Worm (Caenorhabditis elegans) whole organism, late embryonic: ENCODE measurements around the gene Y116A8C.465.

Source experiments
- C08G9.2 ChIP-seq: sonication (generic microtip); optimal IDR thresholded peaks from 2 replicates; lab custom pipeline; 2016; ENCODE audit warnings: mild to moderate bottlenecking, missing genetic modification characterization, moderate library complexity, missing compliant biosample characterization
- C38D4.7 ChIP-seq: fragments of 200-800 bp; sonication (Bioruptor generic); optimal IDR thresholded peaks from 2 replicates; lab custom pipeline; 2018; ENCODE audit warnings: mild to moderate bottlenecking, missing genetic modification characterization, moderate library complexity, missing compliant biosample characterization
- T23F11.4 ChIP-seq: fragments of 200-800 bp; sonication (Bioruptor generic); optimal IDR thresholded peaks from 2 replicates; lab custom pipeline; 2018; ENCODE audit warnings: mild to moderate bottlenecking, missing genetic modification characterization, missing compliant biosample characterization
- Y22D7AL.16 ChIP-seq: sonication (generic microtip); optimal IDR thresholded peaks from 2 replicates; lab custom pipeline; 2016; ENCODE audit warnings: missing genetic modification characterization, missing compliant biosample characterization
- ama-1 ChIP-seq: fragments of 150-350 bp; optimal IDR thresholded peaks from 2 replicates; lab custom pipeline; 2014
- ceh-14 ChIP-seq: sonication (generic microtip); optimal IDR thresholded peaks from 2 replicates; lab custom pipeline; 2016; ENCODE audit warnings: missing genotype, missing genetic modification characterization, missing compliant biosample characterization
- ceh-31 ChIP-seq: sonication (generic microtip); optimal IDR thresholded peaks from 2 replicates; lab custom pipeline; 2016; ENCODE audit warnings: missing genetic modification characterization, missing compliant biosample characterization
- ceh-34 ChIP-seq: sonication (generic microtip); optimal IDR thresholded peaks from 2 replicates; lab custom pipeline; 2016; ENCODE audit warnings: mild to moderate bottlenecking, missing genetic modification characterization, missing compliant biosample characterization
- ceh-48 ChIP-seq: sonication (generic microtip); optimal IDR thresholded peaks from 2 replicates; lab custom pipeline; 2016; ENCODE audit warnings: missing genetic modification characterization, inconsistent platforms, missing compliant biosample characterization
- ceh-9 ChIP-seq: sonication (generic microtip); optimal IDR thresholded peaks from 2 replicates; lab custom pipeline; 2016; ENCODE audit warnings: mild to moderate bottlenecking, missing genetic modification characterization, inconsistent platforms, missing compliant biosample characterization
- elt-2 ChIP-seq: sonication (generic microtip); optimal IDR thresholded peaks from 2 replicates; lab custom pipeline; 2016; ENCODE audit warnings: missing genetic modification reagents, missing genetic modification characterization, missing compliant biosample characterization
- eyg-1 ChIP-seq: sonication (generic microtip); optimal IDR thresholded peaks from 2 replicates; lab custom pipeline; 2016; ENCODE audit warnings: missing genotype, missing genetic modification characterization, missing compliant biosample characterization
- fkh-10 ChIP-seq: fragments of 150-350 bp; optimal IDR thresholded peaks from 2 replicates; lab custom pipeline; 2014; ENCODE audit warnings: missing biosample characterization, missing genetic modification reagents, missing genetic modification characterization
- fkh-6 ChIP-seq: sonication (generic microtip); optimal IDR thresholded peaks from 2 replicates; lab custom pipeline; 2016; ENCODE audit warnings: missing genetic modification characterization, missing compliant biosample characterization
- gmeb-2 ChIP-seq: sonication (generic microtip); optimal IDR thresholded peaks from 2 replicates; lab custom pipeline; 2016; ENCODE audit warnings: missing genetic modification characterization, inconsistent platforms, missing compliant biosample characterization
- hlh-13 ChIP-seq: fragments of 200-800 bp; sonication (Bioruptor generic); optimal IDR thresholded peaks from 2 replicates; lab custom pipeline; 2018; ENCODE audit warnings: mild to moderate bottlenecking, missing genetic modification characterization, missing compliant biosample characterization
- hlh-15 ChIP-seq: sonication (generic microtip); optimal IDR thresholded peaks from 2 replicates; lab custom pipeline; 2016; ENCODE audit warnings: missing genetic modification characterization, missing compliant biosample characterization
- hlh-30 ChIP-seq: sonication (generic microtip); optimal IDR thresholded peaks from 2 replicates; lab custom pipeline; 2017; ENCODE audit warnings: antibody characterized with exemption, missing genetic modification characterization, missing compliant biosample characterization; ENCODE audit not compliant: insufficient read depth
- hlh-6 ChIP-seq: sonication (generic microtip); optimal IDR thresholded peaks from 2 replicates; lab custom pipeline; 2016; ENCODE audit warnings: missing genotype, missing genetic modification characterization, missing compliant biosample characterization
- hlh-8 ChIP-seq: sonication (generic microtip); optimal IDR thresholded peaks from 2 replicates; lab custom pipeline; 2016; ENCODE audit warnings: missing genotype, missing genetic modification characterization, missing compliant biosample characterization
- lim-6 ChIP-seq: sonication (generic microtip); optimal IDR thresholded peaks from 2 replicates; lab custom pipeline; 2016; ENCODE audit warnings: missing genetic modification characterization, missing compliant biosample characterization
- lin-11 ChIP-seq: fragments of 200-800 bp; sonication (Bioruptor generic); optimal IDR thresholded peaks from 2 replicates; lab custom pipeline; 2018; ENCODE audit warnings: mild to moderate bottlenecking, missing genetic modification characterization, missing compliant biosample characterization
- madf-2 ChIP-seq: sonication (generic microtip); optimal IDR thresholded peaks from 2 replicates; lab custom pipeline; 2017; ENCODE audit warnings: missing genetic modification characterization, missing compliant biosample characterization
- nfya-1 ChIP-seq: sonication (generic microtip); optimal IDR thresholded peaks from 2 replicates; lab custom pipeline; 2017; ENCODE audit warnings: missing genetic modification characterization, mild to moderate bottlenecking, missing compliant biosample characterization, antibody characterized with exemption, moderate library complexity
- nhr-11 ChIP-seq: fragments of 150-350 bp; optimal IDR thresholded peaks from 2 replicates; lab custom pipeline; 2014; ENCODE audit warnings: missing biosample characterization, missing genetic modification characterization
- npax-4 ChIP-seq: sonication (generic microtip); optimal IDR thresholded peaks from 2 replicates; lab custom pipeline; 2016; ENCODE audit warnings: missing genetic modification characterization, missing compliant biosample characterization
- pqm-1 ChIP-seq: sonication (generic microtip); optimal IDR thresholded peaks from 2 replicates; lab custom pipeline; 2016; ENCODE audit warnings: missing genetic modification characterization, missing compliant biosample characterization
- pros-1 ChIP-seq: fragments of 150-350 bp; optimal IDR thresholded peaks from 2 replicates; lab custom pipeline; 2014; ENCODE audit warnings: missing biosample characterization, missing genetic modification reagents, missing genetic modification characterization
- sdc-2 ChIP-seq: sonication (generic microtip); optimal IDR thresholded peaks from 2 replicates; lab custom pipeline; 2016; ENCODE audit warnings: missing genotype, missing genetic modification characterization, missing compliant biosample characterization
- syd-9 ChIP-seq: sonication (generic microtip); optimal IDR thresholded peaks from 2 replicates; lab custom pipeline; 2016; ENCODE audit warnings: mild to moderate bottlenecking, missing genetic modification characterization, moderate library complexity, missing compliant biosample characterization
- tbx-2 ChIP-seq: sonication (generic microtip); optimal IDR thresholded peaks from 2 replicates; lab custom pipeline; 2016; ENCODE audit warnings: missing genetic modification characterization, missing compliant biosample characterization
- tbx-7 ChIP-seq: sonication (generic microtip); optimal IDR thresholded peaks from 2 replicates; lab custom pipeline; 2016; ENCODE audit warnings: missing genotype, missing genetic modification characterization, missing compliant biosample characterization
- ttx-3 ChIP-seq: sonication (generic microtip); optimal IDR thresholded peaks from 2 replicates; lab custom pipeline; 2016; ENCODE audit warnings: missing genetic modification reagents, missing genetic modification characterization, missing compliant biosample characterization
- zip-5 ChIP-seq: sonication (generic microtip); optimal IDR thresholded peaks from 2 replicates; lab custom pipeline; 2016; ENCODE audit warnings: missing genetic modification characterization, missing compliant biosample characterization
- ztf-16 ChIP-seq: sonication (generic microtip); optimal IDR thresholded peaks from 2 replicates; lab custom pipeline; 2017; ENCODE audit warnings: missing genetic modification characterization, missing compliant biosample characterization

The Y116A8C.465 gene

ce11 chrIV:17087384-17088099 lies 22.5 kb downstream of the Y116A8C.465 start, which contains the start of the genes snx-13 and snr-1 (continued):
- no peak for TF ChIP-seq pros-1
- TF ChIP-seq ceh-31 (tag; lab: Kevin White, UChicago) = peak; percentile 99
- peak; percentile 87 for TF ChIP-seq C38D4.7 (GFP tag; lab: Kevin White, UChicago)
- TF ChIP-seq ttx-3 (tag; lab: Kevin White, UChicago) = peak; percentile 95
- TF ChIP-seq ztf-16 = peak; percentile 96
- no peak for TF ChIP-seq ama-1 (lab: Kevin White, UChicago)
- TF ChIP-seq ceh-48 (tag; lab: Kevin White, UChicago) = peak; percentile 68
- no peak for TF ChIP-seq ceh-9
- peak; percentile 99 for TF ChIP-seq zip-5 (tag; lab: Kevin White, UChicago)
- peak; percentile 47 for TF ChIP-seq nfya-1 (tag; lab: Kevin White, UChicago)
- TF ChIP-seq tbx-7 (tag; lab: Kevin White, UChicago) = peak; percentile 96
- peak; percentile 98 for TF ChIP-seq ceh-14 (tag; lab: Kevin White, UChicago)
- peak; percentile 76 for TF ChIP-seq madf-2 (tag; lab: Kevin White, UChicago)
- TF ChIP-seq fkh-6 (tag; lab: Kevin White, UChicago) = peak; percentile 42
- TF ChIP-seq hlh-6 = peak; percentile 55
- TF ChIP-seq ceh-34 = peak; percentile 95
- peak; percentile 80 for TF ChIP-seq lin-11 (tag; lab: Kevin White, UChicago)
- TF ChIP-seq pqm-1 (tag; lab: Kevin White, UChicago) = peak; percentile 89

ce11 chrIV:17088849-17089248 lies 23.8 kb downstream of the Y116A8C.465 start, which contains the start of gene Y116A8C.43:
TSS of gene Y116A8C.43 (plus strand) at chrIV:17088851.
- TF ChIP-seq pros-1 (no peak), gmeb-2 (tag; lab: Kevin White, UChicago) (no peak), ceh-48 (tag; lab: Kevin White, UChicago) (no peak), fkh-10 (GFP tag; lab: Kevin White, UChicago) (no peak), hlh-15 (tag; lab: Kevin White, UChicago) (no peak), syd-9 (tag; lab: Kevin White, UChicago) (no peak), hlh-30 (no peak), tbx-2 (tag; lab: Kevin White, UChicago) (no peak), hlh-8 (tag; lab: Kevin White, UChicago) (no peak), hlh-13 (GFP tag; lab: Kevin White, UChicago) (no peak), ama-1 (lab: Kevin White, UChicago) (no peak)

- TF ChIP-seq ceh-34 = no peak
- TF ChIP-seq Y22D7AL.16 (tag; lab: Kevin White, UChicago) = no peak
- no peak for TF ChIP-seq ama-1 (lab: Kevin White, UChicago)
- TF ChIP-seq C38D4.7 (GFP tag; lab: Kevin White, UChicago) = no peak
- no peak for TF ChIP-seq nhr-11 (tag; lab: Kevin White, UChicago)
- no peak for TF ChIP-seq elt-2 (tag; lab: Kevin White, UChicago)
- TF ChIP-seq madf-2 (tag; lab: Kevin White, UChicago) = no peak
- no peak for TF ChIP-seq C08G9.2
- no peak for TF ChIP-seq npax-4
- TF ChIP-seq T23F11.4 (GFP tag; lab: Kevin White, UChicago) = no peak
- no peak for TF ChIP-seq ceh-14 (tag; lab: Kevin White, UChicago)
- TF ChIP-seq sdc-2 = no peak
- no peak for TF ChIP-seq lim-6 (tag; lab: Kevin White, UChicago)
- no peak for TF ChIP-seq fkh-10 (GFP tag; lab: Kevin White, UChicago)
- TF ChIP-seq lin-11 (tag; lab: Kevin White, UChicago) = no peak
- no peak for TF ChIP-seq tbx-2 (tag; lab: Kevin White, UChicago)
- TF ChIP-seq eyg-1 (tag; lab: Kevin White, UChicago) = no peak
- no peak for TF ChIP-seq ttx-3 (tag; lab: Kevin White, UChicago)
- TF ChIP-seq hlh-15 (tag; lab: Kevin White, UChicago) = no peak
Measured at ce11 chrIV:17093701-17094100, 28.7 kb downstream of the Y116A8C.465 start, which contains the start of gene Y116A8C.29. TSS of gene Y116A8C.29 (plus strand) at chrIV:17094028.
